Fruit fly (Drosophila melanogaster) whole organism, adult: ENCODE data around the gene CG10035.

ENCODE experiments used
- CG11617 ChIP-seq: fragments of 200-800 bp; sonication (Bioruptor generic); optimal IDR thresholded peaks from 2 replicates; lab custom pipeline; 2017; ENCODE audit warnings: mild to moderate bottlenecking, missing biosample characterization, missing genetic modification reagents, missing genetic modification characterization
- CG14711 ChIP-seq: fragments of 200-800 bp; sonication (Bioruptor generic); optimal IDR thresholded peaks from 2 replicates; lab custom pipeline; 2018; ENCODE audit warnings: missing biosample characterization, mild to moderate bottlenecking, missing genetic modification characterization, moderate library complexity
- CG33017 ChIP-seq: fragments of 200-800 bp; sonication (Bioruptor generic); optimal IDR thresholded peaks from 2 replicates; lab custom pipeline; 2018; ENCODE audit warnings: missing biosample characterization, mild to moderate bottlenecking, missing genetic modification characterization, moderate library complexity
- CG7045 ChIP-seq: fragments of 200-800 bp; sonication (Bioruptor generic); optimal IDR thresholded peaks from 2 replicates; lab custom pipeline; 2017; ENCODE audit warnings: missing biosample characterization, mild to moderate bottlenecking, missing genetic modification characterization
- Mnt ChIP-seq: fragments of 200-800 bp; sonication (Bioruptor generic); optimal IDR thresholded peaks from 2 replicates; lab custom pipeline; 2016; ENCODE audit warnings: missing biosample characterization, mild to moderate bottlenecking, missing genetic modification characterization
- bab1 ChIP-seq: fragments of 200-800 bp; sonication (Bioruptor generic); optimal IDR thresholded peaks from 3 replicates; lab custom pipeline; 2019; ENCODE audit warnings: missing biosample characterization, mild to moderate bottlenecking, missing genetic modification characterization, moderate library complexity
- cic ChIP-seq: fragments of 200-800 bp; sonication (Bioruptor generic); optimal IDR thresholded peaks from 2 replicates; lab custom pipeline; 2017; ENCODE audit warnings: missing biosample characterization, mild to moderate bottlenecking, missing genetic modification characterization, moderate library complexity
- tj ChIP-seq: fragments of 200-800 bp; sonication (Bioruptor generic); optimal IDR thresholded peaks from 3 replicates; lab custom pipeline; 2017; ENCODE audit warnings: missing biosample characterization, mild to moderate bottlenecking, missing genetic modification characterization, moderate library complexity
- toe ChIP-seq: fragments of 200-800 bp; sonication (Bioruptor generic); optimal IDR thresholded peaks from 2 replicates; lab custom pipeline; 2016; ENCODE audit warnings: missing biosample characterization, missing genetic modification characterization

dm6 chr3R:12356044-12356443, 26.4 kb downstream of the CG10035 start, which contains the start of gene MBD-R2:
- no peak for TF ChIP-seq CG33017 (tag; lab: Kevin White, UChicago)
- no peak for TF ChIP-seq tj (GFP tag; lab: Kevin White, UChicago)
- no peak for TF ChIP-seq CG11617 (GFP tag; lab: Kevin White, UChicago)
- TF ChIP-seq Mnt (GFP tag; lab: Kevin White, UChicago), result peak; percentile 31
- no peak for TF ChIP-seq cic
- peak; percentile 19 for TF ChIP-seq bab1 (GFP tag; lab: Kevin White, UChicago)
- no peak for TF ChIP-seq toe
- no peak for TF ChIP-seq CG14711
- TF ChIP-seq CG7045 (GFP tag; lab: Kevin White, UChicago), result no peak
